Fruit fly (Drosophila melanogaster) whole organism, embryonic: ENCODE results near the gene CG5618.
A peak's percentile ranks its signal among the peaks of the same experiment; 100 is the strongest.

ENCODE experiments used
- B-H2 ChIP-seq: fragments of 200-800 bp; sonication (Bioruptor generic); optimal IDR thresholded peaks from 2 replicates; lab custom pipeline; 2018; ENCODE audit warnings: missing biosample characterization, mild to moderate bottlenecking, missing genetic modification characterization
- BEAF-32 ChIP-seq: fragments of 200-800 bp; sonication (Bioruptor generic); optimal IDR thresholded peaks from 3 replicates; lab custom pipeline; 2017; ENCODE audit warnings: missing biosample characterization, missing genetic modification characterization, mild to moderate bottlenecking, moderate library complexity, missing genetic modification reagents
- Bgb ChIP-seq: fragments of 200-800 bp; sonication (Bioruptor generic); IDR thresholded peaks from 2 replicates; pipeline ENCODE4 v1.3.6; 2022; ENCODE audit warnings: missing biosample characterization, missing genetic modification characterization; ENCODE audit not compliant: partially characterized antibody
- CG11247 ChIP-seq: fragments of 200-800 bp; sonication (Bioruptor generic); IDR thresholded peaks from 2 replicates; pipeline ENCODE4 v1.3.6; 2022; ENCODE audit warnings: missing biosample characterization, missing genetic modification characterization
- CG11504 ChIP-seq: fragments of 200-800 bp; sonication (Bioruptor generic); optimal IDR thresholded peaks from 3 replicates; lab custom pipeline; 2019; ENCODE audit warnings: missing biosample characterization, mild to moderate bottlenecking, missing genetic modification characterization, moderate library complexity
- CG12769 ChIP-seq: fragments of 200-800 bp; sonication (Bioruptor generic); optimal IDR thresholded peaks from 2 replicates; lab custom pipeline; 2019; ENCODE audit warnings: missing biosample characterization, mild to moderate bottlenecking, missing genetic modification characterization, moderate library complexity
- CG14710 ChIP-seq: fragments of 200-800 bp; sonication (Bioruptor generic); optimal IDR thresholded peaks from 3 replicates; lab custom pipeline; 2019; ENCODE audit warnings: missing biosample characterization, mild to moderate bottlenecking, missing genetic modification characterization, moderate library complexity
- CG1602 ChIP-seq: fragments of 200-800 bp; sonication (Bioruptor generic); optimal IDR thresholded peaks from 3 replicates; lab custom pipeline; 2016; ENCODE audit warnings: missing biosample characterization, missing genetic modification characterization
- CG17186 ChIP-seq: fragments of 200-800 bp; sonication (Bioruptor generic); optimal IDR thresholded peaks from 3 replicates; lab custom pipeline; 2017; ENCODE audit warnings: missing biosample characterization, missing genetic modification reagents, missing genetic modification characterization
- CG2116 ChIP-seq: fragments of 200-800 bp; sonication (Bioruptor generic); optimal IDR thresholded peaks from 3 replicates; lab custom pipeline; 2018; ENCODE audit warnings: missing biosample characterization, mild to moderate bottlenecking, missing genetic modification characterization
- CG2199 ChIP-seq: fragments of 200-800 bp; sonication (Bioruptor generic); IDR thresholded peaks from 3 replicates; pipeline ENCODE4 v1.3.6; 2022; ENCODE audit warnings: missing biosample characterization, missing genetic modification characterization
- CG2875 ChIP-seq: fragments of 200-800 bp; sonication (Bioruptor generic); optimal IDR thresholded peaks from 2 replicates; lab custom pipeline; 2017; ENCODE audit warnings: missing biosample characterization, mild to moderate bottlenecking, missing genetic modification characterization, missing genetic modification reagents
- CG34224 ChIP-seq: fragments of 200-800 bp; sonication (Bioruptor generic); IDR thresholded peaks from 3 replicates; pipeline ENCODE4 v1.3.6; 2022; ENCODE audit warnings: missing biosample characterization, missing genetic modification characterization; ENCODE audit not compliant: partially characterized antibody
- CG7987 ChIP-seq: fragments of 200-800 bp; sonication (Bioruptor generic); optimal IDR thresholded peaks from 2 replicates; lab custom pipeline; 2018; ENCODE audit warnings: missing biosample characterization, mild to moderate bottlenecking, missing genetic modification characterization, moderate library complexity
- CG8281 ChIP-seq: fragments of 200-800 bp; sonication (Bioruptor generic); optimal IDR thresholded peaks from 2 replicates; lab custom pipeline; 2018; ENCODE audit warnings: missing biosample characterization, mild to moderate bottlenecking, missing genetic modification characterization, moderate library complexity
- CG8924 ChIP-seq: fragments of 200-800 bp; optimal IDR thresholded peaks from 3 replicates; lab custom pipeline; 2019; ENCODE audit warnings: missing biosample characterization, mild to moderate bottlenecking, missing genetic modification characterization, moderate library complexity
- CG9932 ChIP-seq: fragments of 200-800 bp; sonication (Bioruptor generic); IDR thresholded peaks from 2 replicates; pipeline ENCODE4 v1.3.6; 2022; ENCODE audit warnings: missing biosample characterization, missing genetic modification characterization
- D ChIP-seq, 2 experiments: fragments of 200-800 bp in 1 of 2; fragments of >200 bp in 1 of 2; sonication (Bioruptor generic) in 1 of 2; optimal IDR thresholded peaks; 2 replicates in 1 of 2; 3 replicates in 1 of 2; lab custom pipeline; 2017; ENCODE audit warnings: mild to moderate bottlenecking in 1 of 2, missing biosample characterization in 1 of 2, missing genetic modification characterization in 1 of 2, missing genetic modification reagents in 1 of 2
- Dll ChIP-seq: fragments of 200-800 bp; sonication (Bioruptor generic); IDR thresholded peaks from 4 replicates; pipeline ENCODE4 v1.3.6; 2022; ENCODE audit warnings: missing biosample characterization, missing genetic modification characterization; ENCODE audit not compliant: partially characterized antibody
- Dp ChIP-seq: fragments of 200-800 bp; sonication (Bioruptor generic); optimal IDR thresholded peaks from 2 replicates; lab custom pipeline; 2018; ENCODE audit warnings: missing biosample characterization, mild to moderate bottlenecking, missing genetic modification characterization, moderate library complexity
- Dref ChIP-seq: fragments of 200-800 bp; sonication (Bioruptor generic); IDR thresholded peaks from 2 replicates; pipeline ENCODE4 v1.3.6; 2022; ENCODE audit warnings: missing biosample characterization, missing genetic modification characterization
- E2f2 ChIP-seq: fragments of 200-800 bp; sonication (Bioruptor generic); IDR thresholded peaks from 2 replicates; pipeline ENCODE4 v1.3.6; 2022; ENCODE audit warnings: missing biosample characterization, missing genetic modification characterization
- Ets97D ChIP-seq: fragments of 200-800 bp; sonication (Bioruptor generic); optimal IDR thresholded peaks from 3 replicates; lab custom pipeline; 2016; ENCODE audit warnings: missing biosample characterization, missing genetic modification characterization
- Gug ChIP-seq: fragments of 200-800 bp; sonication (Bioruptor generic); IDR thresholded peaks from 4 replicates; pipeline ENCODE4 v1.3.6; 2022; ENCODE audit warnings: missing biosample characterization, missing genetic modification characterization
- HLH4C ChIP-seq: fragments of 200-800 bp; sonication (Bioruptor generic); IDR thresholded peaks from 3 replicates; pipeline ENCODE4 v1.3.6; 2022; ENCODE audit warnings: missing biosample characterization, missing genetic modification characterization; ENCODE audit not compliant: partially characterized antibody
- Hmx ChIP-seq: fragments of 200-800 bp; sonication (Bioruptor generic); optimal IDR thresholded peaks from 2 replicates; lab custom pipeline; 2016; ENCODE audit warnings: missing biosample characterization, missing genetic modification characterization
- Med ChIP-seq: fragments of 200-800 bp; sonication (Bioruptor generic); peaks from one replicate; lab custom pipeline; 2016; ENCODE audit warnings: missing biosample characterization, missing genetic modification characterization, mild to moderate bottlenecking, inconsistent platforms, moderate library complexity
- Meics ChIP-seq: fragments of 200-800 bp; sonication (Bioruptor generic); optimal IDR thresholded peaks from 2 replicates; lab custom pipeline; 2017; ENCODE audit warnings: missing biosample characterization, mild to moderate bottlenecking, missing genetic modification characterization
- Myb ChIP-seq: fragments of 200-800 bp; sonication (Bioruptor generic); optimal IDR thresholded peaks from 2 replicates; lab custom pipeline; 2016; ENCODE audit warnings: missing biosample characterization, missing genetic modification characterization
- NfI ChIP-seq: fragments of 200-800 bp; sonication (Bioruptor generic); optimal IDR thresholded peaks from 3 replicates; lab custom pipeline; 2018; ENCODE audit warnings: missing biosample characterization, mild to moderate bottlenecking, missing genetic modification characterization, moderate library complexity
- Optix ChIP-seq: fragments of 200-800 bp; sonication (Bioruptor generic); IDR thresholded peaks from 3 replicates; pipeline ENCODE4 v1.3.6; 2022; ENCODE audit warnings: missing biosample characterization, missing genetic modification characterization
- Xrp1 ChIP-seq: fragments of 200-800 bp; sonication (Bioruptor generic); IDR thresholded peaks from 2 replicates; pipeline ENCODE4 v1.3.6; 2022; ENCODE audit warnings: missing biosample characterization, missing genetic modification characterization
- YL-1 ChIP-seq: fragments of 200-800 bp; sonication (Bioruptor generic); optimal IDR thresholded peaks from 3 replicates; lab custom pipeline; 2017; ENCODE audit warnings: missing biosample characterization, mild to moderate bottlenecking, missing genetic modification characterization
- ap ChIP-seq: fragments of 200-800 bp; sonication (Bioruptor generic); IDR thresholded peaks from 2 replicates; pipeline ENCODE4 v1.3.6; 2022; ENCODE audit warnings: missing biosample characterization, missing genetic modification characterization
- ato ChIP-seq: fragments of 200-800 bp; sonication (Bioruptor generic); IDR thresholded peaks from 2 replicates; pipeline ENCODE4 v1.3.6; 2022; ENCODE audit warnings: missing biosample characterization, missing genetic modification characterization; ENCODE audit not compliant: partially characterized antibody
- bbx ChIP-seq: fragments of 200-800 bp; sonication (Bioruptor generic); IDR thresholded peaks from 2 replicates; pipeline ENCODE4 v1.3.6; 2022; ENCODE audit warnings: missing biosample characterization, missing genetic modification characterization; ENCODE audit not compliant: partially characterized antibody
- dan ChIP-seq: fragments of 200-800 bp; sonication (Bioruptor generic); IDR thresholded peaks from 2 replicates; pipeline ENCODE4 v1.3.6; 2022; ENCODE audit warnings: missing biosample characterization, missing genetic modification characterization
- ems ChIP-seq: fragments of 200-800 bp; sonication (Bioruptor generic); optimal IDR thresholded peaks from 3 replicates; lab custom pipeline; 2016; ENCODE audit warnings: missing biosample characterization, missing genetic modification characterization
- gro ChIP-seq: fragments of 200-800 bp; sonication (Bioruptor generic); optimal IDR thresholded peaks from 2 replicates; lab custom pipeline; 2016; ENCODE audit warnings: missing biosample characterization, missing genetic modification characterization
- lbe ChIP-seq: fragments of 200-800 bp; sonication (Bioruptor generic); optimal IDR thresholded peaks from 2 replicates; lab custom pipeline; 2016; ENCODE audit warnings: missing biosample characterization, mild to moderate bottlenecking, missing genetic modification characterization
- lola ChIP-seq, 3 experiments: fragments of >200 bp in 2 of 3; fragments of 200-800 bp in 1 of 3; sonication (Bioruptor generic) in 1 of 3; optimal IDR thresholded peaks; 2 replicates each; lab custom pipeline; 2017 to 2019; ENCODE audit warnings: missing biosample characterization in 3 of 3, missing genetic modification characterization in 3 of 3, mild to moderate bottlenecking in 1 of 3, moderate library complexity in 1 of 3
- mirr ChIP-seq: fragments of 200-800 bp; sonication (Bioruptor generic); optimal IDR thresholded peaks from 3 replicates; lab custom pipeline; 2018; ENCODE audit warnings: missing biosample characterization, mild to moderate bottlenecking, missing genetic modification characterization
- pho ChIP-seq: fragments of 200-800 bp; sonication (Bioruptor generic); optimal IDR thresholded peaks from 2 replicates; lab custom pipeline; 2016; ENCODE audit warnings: missing biosample characterization, missing genetic modification characterization
- sens ChIP-seq: fragments of 200-800 bp; sonication (Bioruptor generic); peaks from one replicate; lab custom pipeline; 2016; ENCODE audit warnings: missing biosample characterization, missing genetic modification characterization
- sob ChIP-seq: fragments of 200-800 bp; sonication (Bioruptor generic); IDR thresholded peaks from 2 replicates; pipeline ENCODE4 v1.3.6; 2022; ENCODE audit warnings: missing biosample characterization, missing genetic modification characterization
- stwl ChIP-seq: fragments of 200-800 bp; sonication (Bioruptor generic); optimal IDR thresholded peaks from 3 replicates; lab custom pipeline; 2018; ENCODE audit warnings: missing biosample characterization, mild to moderate bottlenecking, missing genetic modification characterization, moderate library complexity
- sug ChIP-seq: fragments of 200-800 bp; optimal IDR thresholded peaks from 2 replicates; lab custom pipeline; 2019; ENCODE audit warnings: missing biosample characterization, mild to moderate bottlenecking, missing genetic modification characterization, moderate library complexity
- tx ChIP-seq: fragments of 200-800 bp; sonication (Bioruptor generic); optimal IDR thresholded peaks from 2 replicates; lab custom pipeline; 2016; ENCODE audit warnings: missing biosample characterization, missing genetic modification characterization
- z ChIP-seq: fragments of 200-800 bp; sonication (Bioruptor generic); IDR thresholded peaks from 3 replicates; pipeline ENCODE4 v1.3.6; 2022; ENCODE audit warnings: missing biosample characterization, missing genetic modification characterization

Gene CG5618

DNA sequence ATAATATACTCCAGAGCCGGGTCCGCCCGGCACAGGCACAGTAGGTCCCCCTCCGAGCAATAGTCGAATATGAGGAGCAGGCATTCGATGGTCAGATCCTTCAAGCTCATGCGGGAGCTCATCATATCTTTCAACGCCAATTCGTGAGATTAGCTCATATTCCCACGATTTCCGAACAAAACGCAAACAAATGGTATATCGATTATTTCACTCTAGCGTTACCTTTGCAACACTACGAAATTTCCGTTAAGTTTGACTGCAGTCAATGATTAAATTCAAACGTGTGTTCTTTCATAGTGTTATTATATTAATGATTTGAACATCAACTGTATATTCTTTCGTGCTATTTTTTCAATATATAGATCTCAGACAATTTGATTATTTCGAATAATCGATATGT is 40.1 kb downstream of the CG5618 start, which contains the start of gene CG33969:
Gene CG33969, minus strand, starts transcription at position 197 of the 400 bp plus-strand sequence.
- TF ChIP-seq CG2875 (no peak), CG11504 (peak; percentile 29), Dp (GFP tag; lab: Kevin White, UChicago) (peak; percentile 44), Hmx (GFP tag; lab: Kevin White, UChicago) (no peak), Bgb (GFP tag; lab: Robert Waterston, UW) (peak; percentile 6; the same call in 1 of the 2 replicates), lbe (GFP tag; lab: Kevin White, UChicago) (peak; percentile 21), NfI (GFP tag; lab: Kevin White, UChicago) (no peak), sob (no peak), tx (GFP tag; lab: Kevin White, UChicago) (no peak), CG12769 (no peak), CG2199 (GFP tag; lab: Robert Waterston, UW) (0 out of 3 replicates have a peak, but pooled peaks have one; percentile 11), CG14710 (tag; lab: Kevin White, UChicago) (peak; percentile 21), CG8924 (no peak), CG2116 (GFP tag; lab: Kevin White, UChicago) (peak; percentile 82), Dll (GFP tag; lab: Robert Waterston, UW) (peak; percentile 39; the same call in 1 of the 4 replicates), Xrp1 (GFP tag; lab: Robert Waterston, UW) (no peak), sens (GFP tag; lab: Kevin White, UChicago) (peak; percentile 70), gro (GFP tag; lab: Kevin White, UChicago) (no peak), B-H2 (GFP tag; lab: Kevin White, UChicago) (peak; percentile 12), dan (GFP tag; lab: Robert Waterston, UW) (no peak), CG11247 (GFP tag; lab: Robert Waterston, UW) (no peak), stwl (peak; percentile 87), Ets97D (peak; percentile 37), Meics (GFP tag; lab: Kevin White, UChicago) (no peak), D (optimal IDR thresholded peaks at IDR 0.05; lab: Kevin White, UChicago) (no peak), D (GFP tag; optimal IDR thresholded peaks at IDR 0.05; lab: Kevin White, UChicago) (no peak), CG7987 (GFP tag; lab: Kevin White, UChicago) (no peak), CG17186 (GFP tag; lab: Kevin White, UChicago) (peak; percentile 62), mirr (GFP tag; lab: Kevin White, UChicago) (no peak), z (GFP tag; lab: Robert Waterston, UW) (no peak), BEAF-32 (GFP tag; lab: Kevin White, UChicago) (peak; percentile 58), Gug (GFP tag; lab: Robert Waterston, UW) (no peak), pho (GFP tag; lab: Kevin White, UChicago) (no peak), CG34224 (GFP tag; lab: Robert Waterston, UW) (peak; percentile 49; the same call in 1 of the 3 replicates), Myb (GFP tag; lab: Kevin White, UChicago) (peak; percentile 96), ap (GFP tag; lab: Robert Waterston, UW) (no peak), E2f2 (GFP tag; lab: Robert Waterston, UW) (peak; percentile 37; the same call in 1 of the 2 replicates), CG8281 (no peak), ems (GFP tag; lab: Kevin White, UChicago) (no peak), lola (GFP tag; optimal IDR thresholded peaks at IDR 0.05; lab: Kevin White, UChicago) (no peak), sug (tag; lab: Kevin White, UChicago) (peak; percentile 2), CG1602 (GFP tag; lab: Kevin White, UChicago) (no peak), bbx (GFP tag; lab: Robert Waterston, UW) (peak; percentile 44; the same call in 1 of the 2 replicates), Dref (GFP tag; lab: Robert Waterston, UW) (peak; percentile 64), Optix (GFP tag; lab: Robert Waterston, UW) (0 out of 3 replicates have a peak, but pooled peaks have one; percentile 23), CG9932 (GFP tag; lab: Robert Waterston, UW) (no peak), HLH4C (GFP tag; lab: Robert Waterston, UW) (peak; percentile 14; the same call in 1 of the 3 replicates), ato (GFP tag; lab: Robert Waterston, UW) (0 out of 2 replicates have a peak, but pooled peaks have one; percentile 26), Med (GFP tag; lab: Kevin White, UChicago) (peak; percentile 65), YL-1 (GFP tag; lab: Kevin White, UChicago) (peak; percentile 58)
